Worm (Caenorhabditis elegans): ENCODE data around the gene C24F3.2.
A peak's percentile ranks its signal among the peaks of the same experiment; 100 is the strongest.

The C24F3.2 gene

DNA sequence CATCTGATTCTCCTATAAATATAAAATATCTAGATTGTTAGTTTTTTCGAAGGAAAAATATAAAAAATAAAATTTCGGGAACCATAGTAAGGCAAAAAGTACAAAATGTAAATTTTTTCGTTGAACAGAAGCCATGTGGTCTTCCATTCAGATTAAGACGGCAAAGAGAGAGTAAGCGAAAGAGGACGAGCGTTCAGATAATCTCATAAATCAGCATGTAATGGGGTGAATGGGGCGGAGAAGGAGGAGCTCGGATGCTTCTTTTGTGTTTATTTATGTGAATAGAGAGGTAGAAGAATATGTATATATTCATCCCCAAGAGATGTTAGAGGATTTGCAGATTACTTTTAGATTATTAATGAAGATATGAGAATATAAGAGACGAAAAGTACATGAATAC, 48.0 kb upstream of the C24F3.2 start, which contains the start of gene pxf-1:
Gene pxf-1 (minus strand): TSS at position 14 of the 400 bp plus-strand sequence.
- TF ChIP-seq unc-62 (GFP tag; optimal IDR thresholded peaks at IDR 0.05), result no peak
- TF ChIP-seq nhr-77 (tag; optimal IDR thresholded peaks at IDR 0.05), result no peak
- TF ChIP-seq aly-2 (tag; optimal IDR thresholded peaks at IDR 0.05), result no peak
- TF ChIP-seq mdl-1 (tag; optimal IDR thresholded peaks at IDR 0.05), result no peak
- TF ChIP-seq mab-5 (tag; optimal IDR thresholded peaks at IDR 0.05), result peak; percentile 39
- TF ChIP-seq sma-9 (GFP tag; optimal IDR thresholded peaks at IDR 0.05), result no peak
- TF ChIP-seq sma-9 (tag; optimal IDR thresholded peaks at IDR 0.05), result no peak
- no peak for TF ChIP-seq lin-13 (GFP tag; optimal IDR thresholded peaks at IDR 0.05)

DNA sequence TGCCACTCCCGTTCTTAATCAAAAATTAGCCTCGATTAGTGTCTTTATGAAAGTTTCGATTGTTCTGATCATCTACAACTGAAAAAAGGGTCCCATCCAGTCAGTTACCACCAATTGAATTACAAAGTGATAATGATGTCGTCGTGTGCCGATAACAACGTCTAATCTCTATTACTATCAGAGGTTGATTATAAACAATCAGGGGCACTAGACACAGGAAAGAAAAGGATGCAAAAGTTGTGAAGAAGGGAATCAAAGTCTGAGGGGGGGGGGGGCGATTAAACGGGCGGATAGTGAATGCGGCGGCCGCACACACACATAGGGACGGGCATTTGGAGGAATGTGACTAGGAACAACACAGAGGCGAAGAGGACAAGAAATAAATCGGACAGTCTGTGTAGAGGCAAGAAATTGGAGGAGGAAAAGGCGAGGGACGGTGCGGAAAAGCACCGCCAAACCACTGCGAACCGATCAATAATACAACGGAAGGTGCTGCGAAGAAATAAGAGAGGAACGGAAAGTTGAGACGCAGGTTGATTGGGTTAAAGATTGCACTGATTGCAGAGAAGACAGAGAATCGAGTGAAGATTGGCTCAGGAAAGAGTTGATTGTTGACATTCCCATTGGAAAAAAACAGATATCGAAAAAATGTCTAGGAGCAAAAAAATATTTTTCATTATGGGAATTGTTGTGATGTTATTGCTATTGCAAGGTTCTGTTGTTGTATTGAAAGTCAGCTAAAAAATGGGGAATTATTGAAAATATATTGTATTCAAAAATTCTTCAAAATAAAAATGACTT, 47.2 kb upstream of the C24F3.2 start:
- TF ChIP-seq gmeb-1 (tag; optimal IDR thresholded peaks at IDR 0.05) (no peak), ztf-1 (GFP tag; conservative IDR thresholded peaks at IDR 0.05) (no peak), F13H6.1 (tag; optimal IDR thresholded peaks at IDR 0.05) (peak; percentile 4), mdl-1 (tag; optimal IDR thresholded peaks at IDR 0.05) (no peak), nhr-12 (tag; optimal IDR thresholded peaks at IDR 0.05) (no peak), nhr-25 (tag; optimal IDR thresholded peaks at IDR 0.05) (no peak), sma-3 (GFP tag; optimal IDR thresholded peaks at IDR 0.05) (no peak), ztf-4 (tag; optimal IDR thresholded peaks at IDR 0.05) (no peak), lin-13 (GFP tag; optimal IDR thresholded peaks at IDR 0.05) (no peak), crh-2 (tag; optimal IDR thresholded peaks at IDR 0.05) (no peak), nhr-21 (tag; optimal IDR thresholded peaks at IDR 0.05) (no peak), elt-3 (tag; optimal IDR thresholded peaks at IDR 0.05) (no peak), egl-27 (tag; optimal IDR thresholded peaks at IDR 0.05) (no peak), sma-9 (GFP tag; optimal IDR thresholded peaks at IDR 0.05) (no peak), sma-9 (tag; optimal IDR thresholded peaks at IDR 0.05) (no peak), peb-1 (tag; optimal IDR thresholded peaks at IDR 0.05) (peak; percentile 42), lsy-2 (tag; optimal IDR thresholded peaks at IDR 0.05) (peak in 1 of 2 experiments; percentile 16), snpc-4 (tag; optimal IDR thresholded peaks at IDR 0.05) (no peak), mab-5 (tag; optimal IDR thresholded peaks at IDR 0.05) (no peak), nhr-237 (tag; optimal IDR thresholded peaks at IDR 0.05) (no peak), unc-39 (tag; optimal IDR thresholded peaks at IDR 0.05) (no peak), unc-55 (GFP tag; optimal IDR thresholded peaks at IDR 0.05) (no peak), skn-1 (tag; optimal IDR thresholded peaks at IDR 0.05) (no peak), zag-1 (tag; optimal IDR thresholded peaks at IDR 0.05) (no peak), ZK546.5 (tag; optimal IDR thresholded peaks at IDR 0.05) (no peak), ceh-16 (tag; optimal IDR thresholded peaks at IDR 0.05) (no peak), ama-1 (optimal IDR thresholded peaks at IDR 0.05) (no peak), nhr-77 (tag; optimal IDR thresholded peaks at IDR 0.05) (no peak), sem-4 (tag; optimal IDR thresholded peaks at IDR 0.05) (peak; percentile 12), ceh-82 (tag; optimal IDR thresholded peaks at IDR 0.05) (no peak), nhr-11 (tag; optimal IDR thresholded peaks at IDR 0.05) (no peak), nhr-129 (tag; optimal IDR thresholded peaks at IDR 0.05) (no peak), ztf-11 (tag; optimal IDR thresholded peaks at IDR 0.05) (no peak), lin-39 (tag; optimal IDR thresholded peaks at IDR 0.05) (no peak), nhr-10 (tag; optimal IDR thresholded peaks at IDR 0.05) (no peak), aly-2 (tag; optimal IDR thresholded peaks at IDR 0.05) (no peak), mbf-1 (tag; optimal IDR thresholded peaks at IDR 0.05) (no peak), C34F6.9 (tag; optimal IDR thresholded peaks at IDR 0.05) (peak; percentile 15), fos-1 (tag; optimal IDR thresholded peaks at IDR 0.05) (no peak), blmp-1 (tag; optimal IDR thresholded peaks at IDR 0.05; ENCODE audit: insufficient read depth) (no peak)

ce11 chrIV:10176252-10176730, 46.0 kb upstream of the C24F3.2 start, which contains the start of gene rack-1:
Gene rack-1 (plus strand): TSS chrIV:10176680.
- TF ChIP-seq nhr-25 (tag; optimal IDR thresholded peaks at IDR 0.05) (peak; percentile 34), nhr-10 (tag; optimal IDR thresholded peaks at IDR 0.05) (no peak), elt-1 (tag; optimal IDR thresholded peaks at IDR 0.05) (no peak), nhr-77 (tag; optimal IDR thresholded peaks at IDR 0.05) (no peak), ZK546.5 (tag; optimal IDR thresholded peaks at IDR 0.05) (no peak), crh-2 (tag; optimal IDR thresholded peaks at IDR 0.05) (peak; percentile 79), R02D3.7 (tag; optimal IDR thresholded peaks at IDR 0.05) (no peak), C34F6.9 (tag; optimal IDR thresholded peaks at IDR 0.05) (peak; percentile 66), ceh-16 (tag; optimal IDR thresholded peaks at IDR 0.05) (peak; percentile 47), ztf-4 (tag; optimal IDR thresholded peaks at IDR 0.05) (no peak), blmp-1 (tag; optimal IDR thresholded peaks at IDR 0.05; ENCODE audit: insufficient read depth) (no peak), sma-3 (GFP tag; optimal IDR thresholded peaks at IDR 0.05) (peak; percentile 35), nhr-23 (tag; optimal IDR thresholded peaks at IDR 0.05) (no peak), ama-1 (optimal IDR thresholded peaks at IDR 0.05) (no peak), mab-5 (tag; optimal IDR thresholded peaks at IDR 0.05) (no peak), unc-39 (tag; optimal IDR thresholded peaks at IDR 0.05) (no peak), nhr-129 (tag; optimal IDR thresholded peaks at IDR 0.05) (peak; percentile 60), sem-4 (tag; optimal IDR thresholded peaks at IDR 0.05) (no peak), unc-55 (GFP tag; optimal IDR thresholded peaks at IDR 0.05) (peak; percentile 83), nhr-11 (tag; optimal IDR thresholded peaks at IDR 0.05) (no peak), nhr-6 (tag; optimal IDR thresholded peaks at IDR 0.05) (no peak), lsy-2 (tag; optimal IDR thresholded peaks at IDR 0.05) (peak; percentile 38 to 82), nhr-237 (tag; optimal IDR thresholded peaks at IDR 0.05) (no peak), elt-3 (tag; optimal IDR thresholded peaks at IDR 0.05) (no peak), lin-11 (tag; optimal IDR thresholded peaks at IDR 0.05) (peak; percentile 6), nhr-12 (tag; optimal IDR thresholded peaks at IDR 0.05) (no peak), gmeb-1 (tag; optimal IDR thresholded peaks at IDR 0.05) (peak; percentile 63), ceh-82 (tag; optimal IDR thresholded peaks at IDR 0.05) (no peak), zag-1 (tag; optimal IDR thresholded peaks at IDR 0.05) (no peak), snpc-4 (tag; optimal IDR thresholded peaks at IDR 0.05) (no peak)
